Worm (Caenorhabditis elegans) whole organism, midembryonic: ENCODE results near the gene ZK637.14.
A peak's percentile ranks its signal among the peaks of the same experiment; 100 is the strongest.

Experiments
- T22C8.4 ChIP-seq: fragments of 200-800 bp; sonication (Bioruptor generic); IDR thresholded peaks from 2 replicates; pipeline ENCODE4 v1.3.6; 2022; ENCODE audit warnings: missing genetic modification characterization, missing compliant biosample characterization
- cog-1 ChIP-seq: sonication (generic microtip); optimal IDR thresholded peaks from 2 replicates; lab custom pipeline; 2016; ENCODE audit warnings: missing genetic modification characterization, missing compliant biosample characterization
- flt-1 ChIP-seq: fragments of 200-800 bp; sonication (Bioruptor generic); IDR thresholded peaks from 2 replicates; pipeline ENCODE4 v1.3.6; 2022; ENCODE audit warnings: missing genetic modification characterization, missing compliant biosample characterization
- klf-2 ChIP-seq: fragments of 200-800 bp; sonication (Bioruptor generic); conservative IDR thresholded peaks from 2 replicates; pipeline ENCODE4 v1.3.6; 2022; ENCODE audit warnings: missing genetic modification reagents, missing genetic modification characterization, missing compliant biosample characterization
- med-1 ChIP-seq: sonication (generic microtip); optimal IDR thresholded peaks from 2 replicates; lab custom pipeline; 2017; ENCODE audit warnings: missing genetic modification characterization, mild to moderate bottlenecking, missing compliant biosample characterization, antibody characterized with exemption, missing genetic modification reagents; ENCODE audit not compliant: insufficient read depth
- ref-1 ChIP-seq: fragments of 200-800 bp; sonication (Bioruptor generic); conservative IDR thresholded peaks from 2 replicates; pipeline ENCODE4 v1.3.6; 2022; ENCODE audit warnings: missing genetic modification reagents, missing genetic modification characterization, missing compliant biosample characterization
- tab-1 ChIP-seq: fragments of 200-800 bp; sonication (Bioruptor generic); IDR thresholded peaks from 2 replicates; pipeline ENCODE4 v1.3.6; 2022; ENCODE audit warnings: missing genetic modification characterization, missing compliant biosample characterization
- ztf-23 ChIP-seq: fragments of 200-800 bp; sonication (Bioruptor generic); IDR thresholded peaks from 2 replicates; pipeline ENCODE4 v1.3.6; 2022; ENCODE audit warnings: missing genetic modification reagents, missing genetic modification characterization, missing compliant biosample characterization
- ztf-29 ChIP-seq: fragments of 200-800 bp; sonication (Bioruptor generic); IDR thresholded peaks from 2 replicates; pipeline ENCODE4 v1.3.6; 2022; ENCODE audit warnings: missing genetic modification reagents, missing genetic modification characterization, missing compliant biosample characterization

ZK637.14 gene

ce11 chrIII:8873045-8873457, 15.9 kb downstream of the ZK637.14 start:
- TF ChIP-seq ztf-23 (GFP tag; lab: Robert Waterston, UW) (no peak; the same call in 1 of the 2 replicates), ztf-29 (GFP tag; lab: Robert Waterston, UW) (no peak), ref-1 (GFP tag; lab: Robert Waterston, UW) (no peak), flt-1 (GFP tag; lab: Robert Waterston, UW) (0 out of 2 replicates have a peak, but pooled peaks have one; percentile 41), T22C8.4 (peak; percentile 58; the same call in 1 of the 2 replicates), med-1 (GFP tag; lab: Kevin White, UChicago) (no peak), cog-1 (tag; lab: Kevin White, UChicago) (peak; percentile 1), tab-1 (GFP tag; lab: Robert Waterston, UW) (no peak), klf-2 (GFP tag; lab: Robert Waterston, UW) (no peak)

DNA sequence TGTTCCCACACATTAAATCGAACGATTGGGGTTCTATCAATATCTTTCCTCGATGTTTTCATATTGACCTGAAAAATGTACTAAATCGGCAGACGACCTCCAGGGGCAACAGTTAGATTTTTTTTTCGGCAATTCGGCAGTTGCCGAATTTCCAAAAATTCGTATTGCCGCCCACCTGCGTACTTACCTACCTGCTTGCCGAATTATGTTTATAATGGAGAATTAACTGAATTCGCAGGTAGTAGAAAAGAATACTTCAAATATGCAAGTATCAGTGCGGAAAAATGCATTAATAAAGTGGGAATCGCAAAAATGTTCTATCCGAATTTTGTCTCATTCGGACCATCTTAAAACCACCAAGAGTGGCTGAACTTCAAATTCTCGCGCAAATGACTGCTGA, 19.3 kb downstream of the ZK637.14 start:
- TF ChIP-seq tab-1 (GFP tag; lab: Robert Waterston, UW) (no peak), ztf-23 (GFP tag; lab: Robert Waterston, UW) (no peak), ref-1 (GFP tag; lab: Robert Waterston, UW) (no peak), T22C8.4 (no peak), klf-2 (GFP tag; lab: Robert Waterston, UW) (no peak), ztf-29 (GFP tag; lab: Robert Waterston, UW) (no peak), cog-1 (tag; lab: Kevin White, UChicago) (no peak), med-1 (GFP tag; lab: Kevin White, UChicago) (no peak), flt-1 (GFP tag; lab: Robert Waterston, UW) (no peak)

DNA sequence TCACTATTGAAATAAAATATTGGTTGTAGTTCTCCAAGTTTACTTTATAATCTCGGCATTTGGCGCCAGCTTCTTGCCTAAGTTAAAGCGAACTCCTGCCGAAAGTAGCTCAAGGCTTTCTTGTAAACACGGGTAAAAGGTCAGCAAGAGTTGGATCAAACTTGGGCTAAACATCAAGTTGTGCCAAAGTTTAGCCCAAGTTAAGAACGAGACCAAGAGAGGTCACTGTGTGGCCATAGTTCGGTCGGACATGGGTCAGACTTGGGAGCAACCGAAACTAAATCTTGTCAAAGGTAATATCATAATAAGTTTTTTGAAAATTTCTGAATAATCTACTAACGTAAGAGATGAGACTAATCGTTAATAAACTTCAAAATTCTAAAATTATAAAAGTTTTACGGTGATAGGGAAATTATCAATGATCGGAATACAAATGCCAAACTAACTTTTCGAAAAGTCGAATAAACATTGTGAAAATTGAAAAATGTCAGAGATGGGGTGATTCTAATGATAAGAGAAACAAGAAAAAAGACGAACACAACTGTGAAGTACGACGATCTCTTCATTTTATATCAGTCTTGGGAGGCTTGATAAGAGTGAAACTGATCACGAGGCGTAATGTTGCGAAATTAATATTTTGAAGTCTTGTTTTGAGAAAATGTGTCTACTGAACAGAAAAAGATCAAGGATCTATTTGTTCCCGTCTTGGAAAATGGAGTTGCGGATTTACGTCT, 20.9 kb downstream of the ZK637.14 start:
- TF ChIP-seq tab-1 (GFP tag; lab: Robert Waterston, UW) (no peak), med-1 (GFP tag; lab: Kevin White, UChicago) (no peak), T22C8.4 (no peak), cog-1 (tag; lab: Kevin White, UChicago) (no peak), ref-1 (GFP tag; lab: Robert Waterston, UW) (no peak), flt-1 (GFP tag; lab: Robert Waterston, UW) (no peak), ztf-29 (GFP tag; lab: Robert Waterston, UW) (no peak), klf-2 (GFP tag; lab: Robert Waterston, UW) (no peak), ztf-23 (GFP tag; lab: Robert Waterston, UW) (no peak)

- no peak for TF ChIP-seq ref-1 (GFP tag; lab: Robert Waterston, UW)
- no peak for TF ChIP-seq T22C8.4
- TF ChIP-seq ztf-23 (GFP tag; lab: Robert Waterston, UW): no peak
- no peak for TF ChIP-seq med-1 (GFP tag; lab: Kevin White, UChicago)
- no peak for TF ChIP-seq cog-1 (tag; lab: Kevin White, UChicago)
- no peak for TF ChIP-seq ztf-29 (GFP tag; lab: Robert Waterston, UW)
Observed at ce11 chrIII:8866983-8867842, 21.7 kb downstream of the ZK637.14 start.

ce11 chrIII:8866038-8866437, 22.9 kb downstream of the ZK637.14 start:
- TF ChIP-seq med-1 (GFP tag; lab: Kevin White, UChicago) (no peak), klf-2 (GFP tag; lab: Robert Waterston, UW) (no peak), ztf-23 (GFP tag; lab: Robert Waterston, UW) (no peak), tab-1 (GFP tag; lab: Robert Waterston, UW) (no peak)

DNA sequence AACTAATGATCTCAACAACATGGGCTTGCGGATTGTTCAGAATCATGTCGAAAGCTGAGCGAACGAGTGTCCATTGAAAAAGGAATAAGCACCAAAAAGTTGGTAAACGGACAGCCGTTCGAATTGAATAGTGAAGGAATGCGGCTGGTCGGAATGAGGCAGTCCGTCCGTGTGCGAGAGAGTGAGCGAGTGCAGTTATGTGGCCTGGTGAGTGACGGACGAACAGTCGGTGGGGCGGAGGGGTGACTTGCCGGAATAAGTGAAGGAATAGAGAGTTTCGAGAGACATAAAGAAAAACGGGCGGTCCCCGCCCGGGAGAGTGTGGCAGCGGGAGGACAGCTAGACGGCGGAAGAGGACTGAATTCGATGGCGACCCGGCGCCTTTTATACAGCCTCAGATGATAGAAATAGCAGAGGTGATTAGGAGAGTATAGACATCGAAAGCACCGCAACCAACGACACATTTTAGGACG, 23.6 kb downstream of the ZK637.14 start:
- TF ChIP-seq med-1 (GFP tag; lab: Kevin White, UChicago) (no peak), cog-1 (tag; lab: Kevin White, UChicago) (peak; percentile 11), ref-1 (GFP tag; lab: Robert Waterston, UW) (no peak), flt-1 (GFP tag; lab: Robert Waterston, UW) (0 out of 2 replicates have a peak, but pooled peaks have one; percentile 54), klf-2 (GFP tag; lab: Robert Waterston, UW) (no peak), ztf-29 (GFP tag; lab: Robert Waterston, UW) (no peak), tab-1 (GFP tag; lab: Robert Waterston, UW) (peak; percentile 51; the same call in 1 of the 2 replicates), ztf-23 (GFP tag; lab: Robert Waterston, UW) (peak; percentile 57; the same call in 1 of the 2 replicates), T22C8.4 (no peak)

DNA sequence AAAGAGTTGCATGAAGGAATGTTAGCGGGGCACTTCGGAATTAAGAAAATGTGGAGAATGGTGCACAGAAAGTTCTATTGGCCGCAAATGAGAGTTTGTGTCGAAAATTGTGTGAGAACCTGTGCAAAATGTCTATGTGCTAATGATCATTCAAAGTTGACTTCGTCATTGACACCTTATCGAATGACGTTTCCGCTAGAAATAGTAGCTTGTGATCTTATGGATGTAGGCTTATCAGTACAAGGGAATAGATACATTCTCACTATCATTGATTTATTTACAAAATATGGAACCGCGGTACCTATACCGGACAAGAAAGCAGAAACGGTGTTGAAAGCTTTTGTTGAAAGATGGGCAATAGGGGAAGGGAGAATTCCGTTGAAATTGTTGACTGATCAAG, 30.5 kb downstream of the ZK637.14 start:
- TF ChIP-seq med-1 (GFP tag; lab: Kevin White, UChicago) (no peak), klf-2 (GFP tag; lab: Robert Waterston, UW) (no peak), tab-1 (GFP tag; lab: Robert Waterston, UW) (no peak)

ce11 chrIII:8851961-8852360, 37.0 kb downstream of the ZK637.14 start, which contains the start of gene plg-1:
Gene plg-1 (plus strand): TSS chrIII:8852261.
- no peak for TF ChIP-seq ztf-23 (GFP tag; lab: Robert Waterston, UW)
- TF ChIP-seq ref-1 (GFP tag; lab: Robert Waterston, UW): no peak
- no peak for TF ChIP-seq flt-1 (GFP tag; lab: Robert Waterston, UW)
- no peak for TF ChIP-seq ztf-29 (GFP tag; lab: Robert Waterston, UW)
- no peak for TF ChIP-seq tab-1 (GFP tag; lab: Robert Waterston, UW)
- TF ChIP-seq med-1 (GFP tag; lab: Kevin White, UChicago): no peak
- no peak for TF ChIP-seq T22C8.4
- TF ChIP-seq cog-1 (tag; lab: Kevin White, UChicago): no peak
- TF ChIP-seq klf-2 (GFP tag; lab: Robert Waterston, UW): no peak
